Fruit fly (Drosophila melanogaster): ENCODE measurements around the gene TwdlZ.

- TF ChIP-seq dac (GFP tag; optimal IDR thresholded peaks at IDR 0.05) (no peak), CG9139 (GFP tag; optimal IDR thresholded peaks at IDR 0.05) (no peak), Smox (GFP tag; optimal IDR thresholded peaks at IDR 0.05) (no peak), Sox14 (GFP tag; optimal IDR thresholded peaks at IDR 0.05) (no peak), CG6854 (GFP tag; optimal IDR thresholded peaks at IDR 0.05) (no peak)
Observed at dm6 chrX:16766868-16767431, 29.0 kb downstream of the TwdlZ start.
